Worm (Caenorhabditis elegans): ENCODE measurements around the gene Y119D3B.21.
A peak's percentile ranks its signal among the peaks of the same experiment; 100 is the strongest.

Gene Y119D3B.21

DNA sequence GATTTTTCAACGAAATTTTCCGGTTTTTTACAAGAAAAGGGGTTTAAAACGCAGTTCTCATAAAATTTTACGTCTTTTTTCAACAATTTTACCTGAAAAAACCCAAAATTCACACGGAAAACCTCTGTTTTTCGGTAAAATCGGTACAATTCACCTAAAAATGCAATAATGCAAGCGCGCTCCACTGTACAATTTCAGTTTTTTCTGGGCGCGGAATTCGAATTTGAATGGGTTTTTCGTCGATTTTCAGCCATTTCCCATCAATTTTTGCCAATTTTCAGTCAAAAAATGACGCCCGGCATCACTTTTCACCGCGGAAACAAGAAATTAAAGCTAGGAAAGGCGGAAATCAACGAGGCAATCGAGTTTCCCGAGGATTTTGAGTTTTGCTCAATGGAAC is 6.9 kb upstream of the Y119D3B.21 start, which contains the start of gene orc-3 (continued):
- TF ChIP-seq pag-3 (tag; optimal IDR thresholded peaks at IDR 0.05; ENCODE audit: borderline replicate concordance, insufficient read depth) = no peak
- TF ChIP-seq xbp-1 (tag; optimal IDR thresholded peaks at IDR 0.05) = peak; percentile 9
- no peak for TF ChIP-seq nhr-11 (tag; optimal IDR thresholded peaks at IDR 0.05)
- TF ChIP-seq snpc-4 (tag; optimal IDR thresholded peaks at IDR 0.05) = no peak
- no peak for TF ChIP-seq ces-1 (GFP tag; optimal IDR thresholded peaks at IDR 0.05)
- TF ChIP-seq hlh-17 (GFP tag; optimal IDR thresholded peaks at IDR 0.05; ENCODE audit: borderline replicate concordance) = no peak
- TF ChIP-seq lin-35 (GFP tag; optimal IDR thresholded peaks at IDR 0.05) = peak; percentile 88 to 95
- TF ChIP-seq blmp-1 (tag; optimal IDR thresholded peaks at IDR 0.05) = peak; percentile 30
- no peak for TF ChIP-seq alr-1 (tag; optimal IDR thresholded peaks at IDR 0.05; ENCODE audit: borderline replicate concordance)
- TF ChIP-seq aly-2 (tag; optimal IDR thresholded peaks at IDR 0.05) = no peak
- no peak for TF ChIP-seq C34B4.2 (tag; optimal IDR thresholded peaks at IDR 0.05)
- no peak for TF ChIP-seq hpl-2 (GFP tag; optimal IDR thresholded peaks at IDR 0.05)
- peak; percentile 55 for TF ChIP-seq mep-1 (tag; optimal IDR thresholded peaks at IDR 0.05)
- no peak for TF ChIP-seq mdl-1 (tag; optimal IDR thresholded peaks at IDR 0.05)
- TF ChIP-seq snu-23 (GFP tag; optimal IDR thresholded peaks at IDR 0.05) = peak; percentile 38
- TF ChIP-seq nhr-84 (tag; optimal IDR thresholded peaks at IDR 0.05) = no peak
- TF ChIP-seq nhr-12 (tag; optimal IDR thresholded peaks at IDR 0.05) = no peak
- no peak for TF ChIP-seq isw-1 (GFP tag; IDR thresholded peaks at IDR 0.05)
- peak; percentile 78 for TF ChIP-seq nhr-85 (tag)
- TF ChIP-seq rnt-1 (tag; optimal IDR thresholded peaks at IDR 0.05) = peak; percentile 64
- no peak for TF ChIP-seq C04F5.9 (tag; optimal IDR thresholded peaks at IDR 0.05)

DNA sequence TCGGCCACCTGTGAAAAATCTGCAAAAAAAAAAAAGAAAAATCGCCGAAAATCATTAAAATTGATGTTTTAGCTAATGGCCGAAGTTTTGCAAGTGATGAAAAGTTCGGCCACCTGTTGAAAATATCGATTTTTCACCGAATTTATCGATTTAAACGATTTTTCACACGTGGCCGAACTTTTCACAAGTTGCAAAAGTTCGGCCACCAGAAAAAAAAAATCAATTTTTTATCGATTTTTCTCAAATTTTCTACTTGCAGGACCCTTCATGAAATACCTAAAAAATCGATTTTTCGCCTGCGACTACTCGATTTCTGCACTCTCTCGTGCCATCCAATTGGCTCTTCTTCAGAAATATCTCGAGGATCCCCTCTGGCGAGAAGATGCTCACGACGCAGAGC is 4.2 kb upstream of the Y119D3B.21 start:
- TF ChIP-seq sup-37 (GFP tag; optimal IDR thresholded peaks at IDR 0.05) = no peak
- no peak for TF ChIP-seq ama-1 (optimal IDR thresholded peaks at IDR 0.05)
- TF ChIP-seq lsy-2 (tag; optimal IDR thresholded peaks at IDR 0.05) = no peak
- TF ChIP-seq ets-5 (GFP tag; IDR thresholded peaks at IDR 0.05) = no peak
- TF ChIP-seq nhr-90 (tag; optimal IDR thresholded peaks at IDR 0.05; ENCODE audit: poor library complexity) = no peak
- TF ChIP-seq grh-1 (GFP tag; IDR thresholded peaks at IDR 0.05) = no peak
- TF ChIP-seq pqm-1 (tag; optimal IDR thresholded peaks at IDR 0.05) = no peak
- no peak for TF ChIP-seq irx-1 (tag; optimal IDR thresholded peaks at IDR 0.05)
- TF ChIP-seq fkh-4 (tag; optimal IDR thresholded peaks at IDR 0.05; ENCODE audit: borderline replicate concordance) = no peak
- no peak for TF ChIP-seq nhr-76 (tag; optimal IDR thresholded peaks at IDR 0.05)
- TF ChIP-seq ceh-63 (GFP tag; optimal IDR thresholded peaks at IDR 0.05) = no peak
- no peak for TF ChIP-seq C04F5.9 (tag; optimal IDR thresholded peaks at IDR 0.05)
- TF ChIP-seq ceh-82 (tag; optimal IDR thresholded peaks at IDR 0.05) = no peak
- TF ChIP-seq alr-1 (tag; optimal IDR thresholded peaks at IDR 0.05; ENCODE audit: borderline replicate concordance) = no peak
- TF ChIP-seq nhr-19 (GFP tag; conservative IDR thresholded peaks at IDR 0.05) = no peak
- no peak for TF ChIP-seq mef-2 (tag; optimal IDR thresholded peaks at IDR 0.05)
- no peak for TF ChIP-seq zip-4 (GFP tag; optimal IDR thresholded peaks at IDR 0.05)
- TF ChIP-seq tlp-1 (tag; optimal IDR thresholded peaks at IDR 0.05) = no peak
- no peak for TF ChIP-seq zag-1 (tag; optimal IDR thresholded peaks at IDR 0.05)
- TF ChIP-seq unc-30 (tag; optimal IDR thresholded peaks at IDR 0.05) = no peak

DNA sequence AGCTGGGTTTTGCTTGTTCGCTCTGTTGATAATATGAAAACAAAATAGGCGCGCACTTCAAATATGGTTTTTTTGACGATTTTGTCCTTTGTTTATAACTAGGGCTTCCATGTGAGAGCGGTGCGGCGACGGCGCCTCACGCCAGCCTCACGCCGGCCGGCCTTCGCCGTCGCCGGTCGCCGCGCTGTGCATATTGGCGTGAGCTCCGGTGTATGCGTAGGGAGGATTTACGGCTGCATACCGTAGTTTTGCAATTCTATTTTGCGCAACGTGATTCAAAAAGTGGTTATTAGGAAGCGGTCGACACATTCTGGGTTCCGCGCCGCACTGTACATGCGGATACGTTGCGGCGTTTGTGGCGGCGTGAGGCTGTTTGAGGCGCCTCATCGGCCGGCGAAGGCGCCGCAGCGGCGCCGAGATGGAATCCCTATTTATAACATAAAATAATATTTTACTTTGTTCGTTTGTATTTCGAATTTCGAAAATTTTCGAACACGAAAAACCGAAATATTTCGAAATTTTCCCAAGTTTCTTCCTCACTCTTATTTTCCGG is 603 bp upstream of the Y119D3B.21 start:
- no peak for TF ChIP-seq ceh-90 (tag; optimal IDR thresholded peaks at IDR 0.05)
- TF ChIP-seq lin-35 (GFP tag; optimal IDR thresholded peaks at IDR 0.05) = no peak
- no peak for TF ChIP-seq unc-130 (tag; optimal IDR thresholded peaks at IDR 0.05)
- TF ChIP-seq ceh-63 (GFP tag; optimal IDR thresholded peaks at IDR 0.05) = no peak

Measured in whole organism, L1 larva.